Fruit fly (Drosophila melanogaster): ENCODE results near the gene CG9853.

The CG9853 gene

dm6 chr3R:4381079-4381919 lies 20.5 kb downstream of the CG9853 start, which contains the start of gene Cont (continued):
- TF ChIP-seq Blimp-1 (GFP tag; optimal IDR thresholded peaks at IDR 0.05) (no peak), CG6163 (GFP tag; IDR thresholded peaks at IDR 0.05) (no peak), Sox14 (GFP tag; optimal IDR thresholded peaks at IDR 0.05) (no peak)

dm6 chr3R:4378363-4379354 lies 23.2 kb downstream of the CG9853 start, which contains the start of gene Sfxn1-3:
Gene Sfxn1-3, plus strand, starts transcription at chr3R:4378600.
- TF ChIP-seq Hr4 (GFP tag; optimal IDR thresholded peaks at IDR 0.05), result no peak
- no peak for TF ChIP-seq fd59A (GFP tag; optimal IDR thresholded peaks at IDR 0.05)
- TF ChIP-seq Met (GFP tag; optimal IDR thresholded peaks at IDR 0.05), result peak; percentile 54
- TF ChIP-seq CG6792 (GFP tag; optimal IDR thresholded peaks at IDR 0.05), result peak; percentile 4
- TF ChIP-seq CG4318 (GFP tag; optimal IDR thresholded peaks at IDR 0.05), result no peak
- TF ChIP-seq salr (GFP tag; optimal IDR thresholded peaks at IDR 0.05), result peak in 1 of 2 experiments; percentile 4
- TF ChIP-seq CG31627 (GFP tag; optimal IDR thresholded peaks at IDR 0.05), result peak; percentile 35
- no peak for TF ChIP-seq Ets21C (GFP tag; optimal IDR thresholded peaks at IDR 0.05)
- peak; percentile 10 for TF ChIP-seq CG8632 (GFP tag; optimal IDR thresholded peaks at IDR 0.05)
- TF ChIP-seq acj6 (GFP tag; optimal IDR thresholded peaks at IDR 0.05), result peak; percentile 2
- peak; percentile 50; the same call in 2 of the 3 replicates for TF ChIP-seq CG8119 (GFP tag; IDR thresholded peaks at IDR 0.05)
- TF ChIP-seq CG34406 (GFP tag; optimal IDR thresholded peaks at IDR 0.05), result peak; percentile 11
- no peak for TF ChIP-seq Ets96B (tag; optimal IDR thresholded peaks at IDR 0.05)
- peak; percentile 4 for TF ChIP-seq CG3032 (tag; optimal IDR thresholded peaks at IDR 0.05)
- peak; percentile 71; the same call in 2 of the 3 replicates for TF ChIP-seq eg (GFP tag; IDR thresholded peaks at IDR 0.05)
- peak; percentile 57 for TF ChIP-seq topi (GFP tag; optimal IDR thresholded peaks at IDR 0.05)
- no peak for TF ChIP-seq CG6808 (GFP tag; optimal IDR thresholded peaks at IDR 0.05)
- TF ChIP-seq Sox102F (GFP tag; optimal IDR thresholded peaks at IDR 0.05), result no peak
- TF ChIP-seq CG15336 (GFP tag; IDR thresholded peaks at IDR 0.05), result no peak; the same call in 1 of the 2 replicates
- no peak for TF ChIP-seq Sox15 (GFP tag; optimal IDR thresholded peaks at IDR 0.05)
- TF ChIP-seq Eip75B (GFP tag; optimal IDR thresholded peaks at IDR 0.05), result no peak
- TF ChIP-seq Eip78C (GFP tag), result peak; percentile 88
- peak; percentile 10 for TF ChIP-seq Sox14 (GFP tag; optimal IDR thresholded peaks at IDR 0.05)
- no peak for TF ChIP-seq Gug (GFP tag; IDR thresholded peaks at IDR 0.05)
- TF ChIP-seq ss (GFP tag; optimal IDR thresholded peaks at IDR 0.05), result peak in 1 of 2 experiments; percentile 66
- peak; percentile 70 for TF ChIP-seq CG9139 (GFP tag; optimal IDR thresholded peaks at IDR 0.05)
- TF ChIP-seq net (GFP tag; optimal IDR thresholded peaks at IDR 0.05), result peak; percentile 62
- TF ChIP-seq Lpt (GFP tag; optimal IDR thresholded peaks at IDR 0.05), result peak; percentile 7
- no peak for TF ChIP-seq CG11902 (GFP tag; optimal IDR thresholded peaks at IDR 0.05)
- peak; percentile 64 for TF ChIP-seq esn (GFP tag; optimal IDR thresholded peaks at IDR 0.05)
- TF ChIP-seq Hr38 (GFP tag; optimal IDR thresholded peaks at IDR 0.05), result no peak
- TF ChIP-seq CG6276 (GFP tag; optimal IDR thresholded peaks at IDR 0.05), result no peak
- peak; percentile 87 for TF ChIP-seq fkh (GFP tag; optimal IDR thresholded peaks at IDR 0.05)
- peak; percentile 90 for TF ChIP-seq CG6854 (GFP tag; optimal IDR thresholded peaks at IDR 0.05)
- TF ChIP-seq CG1621 (tag; optimal IDR thresholded peaks at IDR 0.05), result no peak
- no peak for TF ChIP-seq CG16779 (tag; optimal IDR thresholded peaks at IDR 0.05)
- no peak for TF ChIP-seq dac (GFP tag; optimal IDR thresholded peaks at IDR 0.05)
- no peak for TF ChIP-seq pdm3 (GFP tag; optimal IDR thresholded peaks at IDR 0.05)
- no peak for TF ChIP-seq Eip93F (GFP tag; optimal IDR thresholded peaks at IDR 0.05)
- peak; percentile 40 for TF ChIP-seq Blimp-1 (GFP tag; optimal IDR thresholded peaks at IDR 0.05)
- peak; percentile 37 for TF ChIP-seq CG11762 (GFP tag; optimal IDR thresholded peaks at IDR 0.05; ENCODE audit: insufficient read depth)
- no peak for TF ChIP-seq spab (GFP tag; optimal IDR thresholded peaks at IDR 0.05)
- TF ChIP-seq svp (GFP tag), result peak; percentile 86
- TF ChIP-seq CG6163 (GFP tag; IDR thresholded peaks at IDR 0.05), result peak; percentile 68
- TF ChIP-seq CG10669 (GFP tag; optimal IDR thresholded peaks at IDR 0.05), result no peak
